Worm (Caenorhabditis elegans) whole organism, L1 larva: Measurements from ENCODE around the gene F25D1.3.

ENCODE experiments used
- Y116A8C.19 ChIP-seq: sonication (generic microtip); optimal IDR thresholded peaks from 2 replicates; lab custom pipeline; 2016; ENCODE audit warnings: missing compliant biosample characterization, missing genetic modification characterization, borderline replicate concordance
- ama-1 ChIP-seq: fragments of 150-350 bp; optimal IDR thresholded peaks from 2 replicates; lab custom pipeline; 2014
- lin-13 ChIP-seq: fragments of 150-350 bp; optimal IDR thresholded peaks from 2 replicates; lab custom pipeline; 2014; ENCODE audit warnings: missing biosample characterization, missing genetic modification reagents, missing genetic modification characterization
- nhr-11 ChIP-seq: fragments of 150-350 bp; optimal IDR thresholded peaks from 2 replicates; lab custom pipeline; 2014; ENCODE audit warnings: missing biosample characterization, missing genetic modification characterization
- pqm-1 ChIP-seq: sonication (generic microtip); optimal IDR thresholded peaks from 3 replicates; lab custom pipeline; 2017; ENCODE audit warnings: missing biosample characterization, missing genetic modification characterization
- skn-1 ChIP-seq: fragments of 150-350 bp; optimal IDR thresholded peaks from 2 replicates; lab custom pipeline; 2014; ENCODE audit warnings: missing biosample characterization, missing genetic modification characterization
- sup-37 ChIP-seq: fragments of 200-800 bp; sonication (Bioruptor generic); optimal IDR thresholded peaks from 2 replicates; lab custom pipeline; 2018; ENCODE audit warnings: mild to moderate bottlenecking, missing genetic modification characterization, missing compliant biosample characterization
- swsn-7 ChIP-seq: sonication (generic microtip); optimal IDR thresholded peaks from 2 replicates; lab custom pipeline; 2016; ENCODE audit warnings: missing genetic modification characterization, missing compliant biosample characterization
- tbx-2 ChIP-seq: sonication (generic microtip); optimal IDR thresholded peaks from 2 replicates; lab custom pipeline; 2016; ENCODE audit warnings: missing genetic modification characterization, missing compliant biosample characterization

- no peak for TF ChIP-seq pqm-1 (tag; lab: Kevin White, UChicago)
- TF ChIP-seq lin-13 (GFP tag; lab: Kevin White, UChicago): no peak
- TF ChIP-seq swsn-7 (tag; lab: Kevin White, UChicago): no peak
- TF ChIP-seq nhr-11 (tag; lab: Kevin White, UChicago): no peak
- TF ChIP-seq ama-1 (lab: Kevin White, UChicago): no peak
- TF ChIP-seq skn-1 (tag; lab: Kevin White, UChicago): no peak
- TF ChIP-seq sup-37 (GFP tag; lab: Kevin White, UChicago): no peak
- TF ChIP-seq tbx-2: no peak
- no peak for TF ChIP-seq Y116A8C.19 (tag; lab: Kevin White, UChicago)
Observed at ce11 chrV:10528500-10528899, at the start of gene F25D1.3.
